Worm (Caenorhabditis elegans) whole organism, L2 larva: ENCODE results near the gene pycr-4.

Experiments used
- F13H6.1 ChIP-seq: sonication (generic microtip); optimal IDR thresholded peaks from 2 replicates; lab custom pipeline; 2016; ENCODE audit warnings: missing genetic modification characterization, missing compliant biosample characterization
- Y55F3AM.14 ChIP-seq: fragments of 200-800 bp; sonication (Bioruptor generic); optimal IDR thresholded peaks from 2 replicates; lab custom pipeline; 2018; ENCODE audit warnings: mild to moderate bottlenecking, missing genetic modification characterization, missing compliant biosample characterization
- ZK546.5 ChIP-seq: sonication (generic microtip); optimal IDR thresholded peaks from 2 replicates; lab custom pipeline; 2017; ENCODE audit warnings: missing biosample characterization, missing genetic modification characterization
- alr-1 ChIP-seq: fragments of 150-350 bp; optimal IDR thresholded peaks from 2 replicates; lab custom pipeline; 2014; ENCODE audit warnings: missing biosample characterization, missing genetic modification characterization
- aly-2 ChIP-seq: fragments of 150-350 bp; optimal IDR thresholded peaks from 2 replicates; lab custom pipeline; 2014; ENCODE audit warnings: missing biosample characterization, missing genetic modification characterization
- ama-1 ChIP-seq: fragments of 150-350 bp; optimal IDR thresholded peaks from 2 replicates; lab custom pipeline; 2018; ENCODE audit warnings: inconsistent platforms
- dmd-4 ChIP-seq: sonication (generic microtip); optimal IDR thresholded peaks from 2 replicates; lab custom pipeline; 2017; ENCODE audit warnings: missing biosample characterization, missing genetic modification characterization
- elt-1 ChIP-seq: fragments of 150-350 bp; optimal IDR thresholded peaks from 2 replicates; lab custom pipeline; 2014; ENCODE audit warnings: missing biosample characterization, missing genetic modification characterization
- elt-3 ChIP-seq: sonication (generic microtip); optimal IDR thresholded peaks from 2 replicates; lab custom pipeline; 2017; ENCODE audit warnings: missing biosample characterization, missing genetic modification characterization
- fos-1 ChIP-seq: fragments of 150-350 bp; optimal IDR thresholded peaks from 2 replicates; lab custom pipeline; 2014; ENCODE audit warnings: missing biosample characterization, missing genetic modification characterization
- gmeb-1 ChIP-seq: fragments of 150-350 bp; optimal IDR thresholded peaks from 2 replicates; lab custom pipeline; 2014; ENCODE audit warnings: missing biosample characterization, missing genetic modification characterization
- lin-39 ChIP-seq: fragments of 150-350 bp; optimal IDR thresholded peaks from 2 replicates; lab custom pipeline; 2014; ENCODE audit warnings: missing biosample characterization, missing genetic modification reagents, missing genetic modification characterization
- lsy-2 ChIP-seq, 2 experiments: fragments of 150-350 bp in 1 of 2; sonication (generic microtip) in 1 of 2; optimal IDR thresholded peaks; 2 replicates each; lab custom pipeline; 2014 to 2017; ENCODE audit warnings: missing biosample characterization in 2 of 2, missing genetic modification characterization in 2 of 2
- mab-5 ChIP-seq: fragments of 150-350 bp; optimal IDR thresholded peaks from 2 replicates; lab custom pipeline; 2014; ENCODE audit warnings: missing biosample characterization, missing genetic modification characterization
- mdl-1 ChIP-seq, 2 experiments: fragments of 150-350 bp in 1 of 2; sonication (generic microtip) in 1 of 2; optimal IDR thresholded peaks; 2 replicates each; lab custom pipeline; 2017; ENCODE audit warnings: missing biosample characterization in 2 of 2, missing genetic modification characterization in 2 of 2
- nhr-12 ChIP-seq: fragments of 150-350 bp; optimal IDR thresholded peaks from 2 replicates; lab custom pipeline; 2014; ENCODE audit warnings: missing biosample characterization, missing genetic modification characterization
- nhr-237 ChIP-seq: fragments of 150-350 bp; optimal IDR thresholded peaks from 2 replicates; lab custom pipeline; 2014; ENCODE audit warnings: missing biosample characterization, missing genetic modification characterization
- nhr-6 ChIP-seq: fragments of 150-350 bp; optimal IDR thresholded peaks from 2 replicates; lab custom pipeline; 2014; ENCODE audit warnings: missing biosample characterization, missing genetic modification characterization
- peb-1 ChIP-seq: fragments of 150-350 bp; optimal IDR thresholded peaks from 2 replicates; lab custom pipeline; 2014; ENCODE audit warnings: missing biosample characterization, missing genetic modification characterization
- sem-4 ChIP-seq: fragments of 150-350 bp; optimal IDR thresholded peaks from 2 replicates; lab custom pipeline; 2014; ENCODE audit warnings: missing biosample characterization, missing genetic modification reagents, missing genetic modification characterization
- skn-1 ChIP-seq: sonication (generic microtip); optimal IDR thresholded peaks from 2 replicates; lab custom pipeline; 2017; ENCODE audit warnings: missing biosample characterization, missing genetic modification characterization
- sma-9 ChIP-seq, 2 experiments: fragments of 150-350 bp in 1 of 2; sonication (generic microtip) in 1 of 2; optimal IDR thresholded peaks; 2 replicates each; lab custom pipeline; 2014 to 2016; ENCODE audit warnings: missing genetic modification characterization in 2 of 2, mild to moderate bottlenecking in 1 of 2, missing biosample characterization in 1 of 2, missing compliant biosample characterization in 1 of 2, missing genetic modification reagents in 1 of 2, moderate library complexity in 1 of 2
- snpc-4 ChIP-seq: fragments of 150-350 bp; optimal IDR thresholded peaks from 2 replicates; lab custom pipeline; 2014; ENCODE audit warnings: missing biosample characterization, missing genetic modification characterization
- unc-55 ChIP-seq: fragments of 150-350 bp; sonication (generic microtip); optimal IDR thresholded peaks from 3 replicates; lab custom pipeline; 2014; ENCODE audit warnings: missing biosample characterization, missing genetic modification reagents, missing genetic modification characterization
- unc-62 ChIP-seq: fragments of 150-350 bp; optimal IDR thresholded peaks from 2 replicates; lab custom pipeline; 2014; ENCODE audit warnings: missing biosample characterization, missing genetic modification reagents, missing genetic modification characterization
- zag-1 ChIP-seq: fragments of 150-350 bp; optimal IDR thresholded peaks from 2 replicates; lab custom pipeline; 2014; ENCODE audit warnings: missing biosample characterization, missing genetic modification characterization
- ztf-4 ChIP-seq: fragments of 150-350 bp; optimal IDR thresholded peaks from 2 replicates; lab custom pipeline; 2014; ENCODE audit warnings: missing biosample characterization, missing genetic modification characterization

Gene pycr-4

ce11 chrIV:7478134-7478533 is 1.0 kb upstream of the pycr-4 start, which contains the start of gene rod-1:
rod-1 (plus strand) TSS chrIV:7478452.
- TF ChIP-seq zag-1 (no peak), unc-55 (GFP tag; lab: Kevin White, UChicago) (peak; percentile 46), skn-1 (tag; lab: Kevin White, UChicago) (no peak), lin-39 (tag; lab: Kevin White, UChicago) (no peak)

- no peak for TF ChIP-seq F13H6.1 (tag; lab: Kevin White, UChicago)
- TF ChIP-seq mdl-1 (tag; optimal IDR thresholded peaks at IDR 0.05; lab: Kevin White, UChicago): no peak
- TF ChIP-seq snpc-4: no peak
- TF ChIP-seq nhr-12 (tag; lab: Kevin White, UChicago): no peak
- TF ChIP-seq elt-1 (tag; lab: Kevin White, UChicago): no peak
- TF ChIP-seq ztf-4 (tag; lab: Kevin White, UChicago): no peak
Observed at ce11 chrIV:7477697-7478096, 600 bp upstream of the pycr-4 start.

- no peak for TF ChIP-seq peb-1 (tag; lab: Kevin White, UChicago)
- TF ChIP-seq gmeb-1 (tag; lab: Kevin White, UChicago): no peak
- no peak for TF ChIP-seq sma-9 (GFP tag; optimal IDR thresholded peaks at IDR 0.05; lab: Kevin White, UChicago)
- TF ChIP-seq sma-9 (tag; optimal IDR thresholded peaks at IDR 0.05; lab: Kevin White, UChicago): no peak
- no peak for TF ChIP-seq mab-5 (tag; lab: Kevin White, UChicago)
- no peak for TF ChIP-seq unc-55 (GFP tag; lab: Kevin White, UChicago)
- no peak for TF ChIP-seq Y55F3AM.14 (GFP tag; lab: Kevin White, UChicago)
- TF ChIP-seq ama-1 (lab: Kevin White, UChicago): no peak
- TF ChIP-seq ztf-4 (tag; lab: Kevin White, UChicago): no peak
- no peak for TF ChIP-seq lsy-2 (tag; optimal IDR thresholded peaks at IDR 0.05; lab: Kevin White, UChicago)
- TF ChIP-seq aly-2: no peak
- no peak for TF ChIP-seq fos-1 (tag; lab: Kevin White, UChicago)
- TF ChIP-seq alr-1 (tag; lab: Kevin White, UChicago): no peak
- no peak for TF ChIP-seq nhr-6 (tag; lab: Kevin White, UChicago)
- no peak for TF ChIP-seq nhr-237
- TF ChIP-seq nhr-12 (tag; lab: Kevin White, UChicago): no peak
- no peak for TF ChIP-seq zag-1
- no peak for TF ChIP-seq dmd-4 (tag; lab: Kevin White, UChicago)
- TF ChIP-seq lin-39 (tag; lab: Kevin White, UChicago): no peak
- no peak for TF ChIP-seq unc-62 (GFP tag; lab: Kevin White, UChicago)
- no peak for TF ChIP-seq elt-3 (tag; lab: Kevin White, UChicago)
Observed at ce11 chrIV:7474826-7475225, 2.3 kb downstream of the pycr-4 start, which contains the start of gene slc-25A18.2. slc-25A18.2 (plus strand) TSS chrIV:7475041.

ce11 chrIV:7473159-7473649 is 3.9 kb downstream of the pycr-4 start, which contains the start of the genes plk-3 and F55G1.6:
plk-3 (minus strand) TSS chrIV:7473209.
F55G1.6 (plus strand) TSS chrIV:7473517.
- TF ChIP-seq Y55F3AM.14 (GFP tag; lab: Kevin White, UChicago): no peak
- no peak for TF ChIP-seq sma-9 (GFP tag; optimal IDR thresholded peaks at IDR 0.05; lab: Kevin White, UChicago)
- no peak for TF ChIP-seq sma-9 (tag; optimal IDR thresholded peaks at IDR 0.05; lab: Kevin White, UChicago)
- TF ChIP-seq peb-1 (tag; lab: Kevin White, UChicago): no peak
- TF ChIP-seq, all 48 proteins: peak for 0

ce11 chrIV:7469782-7470413 is 7.2 kb downstream of the pycr-4 start, which contains the start of gene F55G1.7:
F55G1.7 (minus strand) TSS chrIV:7469832.
- TF ChIP-seq alr-1 (tag; lab: Kevin White, UChicago) (no peak), sma-9 (GFP tag; optimal IDR thresholded peaks at IDR 0.05; lab: Kevin White, UChicago) (peak; percentile 47), sma-9 (tag; optimal IDR thresholded peaks at IDR 0.05; lab: Kevin White, UChicago) (no peak)

- no peak for TF ChIP-seq sem-4 (tag; lab: Kevin White, UChicago)
- TF ChIP-seq fos-1 (tag; lab: Kevin White, UChicago): peak; percentile 62
Observed at ce11 chrIV:7468638-7469037, 8.5 kb downstream of the pycr-4 start.

- TF ChIP-seq nhr-6 (tag; lab: Kevin White, UChicago) (no peak), ZK546.5 (tag; lab: Kevin White, UChicago) (no peak), gmeb-1 (tag; lab: Kevin White, UChicago) (no peak), fos-1 (tag; lab: Kevin White, UChicago) (peak; percentile 12)
Observed at ce11 chrIV:7467170-7467569, 9.9 kb downstream of the pycr-4 start.
